Fruit fly (Drosophila melanogaster) ovary, adult (tissue): Measurements from ENCODE around the gene CG43273.

Experiments used
- CG17801 ChIP-seq: fragments of 200-800 bp; optimal IDR thresholded peaks from 2 replicates; lab custom pipeline; 2019; ENCODE audit warnings: missing biosample characterization, mild to moderate bottlenecking, missing genetic modification characterization, moderate library complexity; ENCODE audit not compliant: partially characterized antibody

CG43273 gene

DNA sequence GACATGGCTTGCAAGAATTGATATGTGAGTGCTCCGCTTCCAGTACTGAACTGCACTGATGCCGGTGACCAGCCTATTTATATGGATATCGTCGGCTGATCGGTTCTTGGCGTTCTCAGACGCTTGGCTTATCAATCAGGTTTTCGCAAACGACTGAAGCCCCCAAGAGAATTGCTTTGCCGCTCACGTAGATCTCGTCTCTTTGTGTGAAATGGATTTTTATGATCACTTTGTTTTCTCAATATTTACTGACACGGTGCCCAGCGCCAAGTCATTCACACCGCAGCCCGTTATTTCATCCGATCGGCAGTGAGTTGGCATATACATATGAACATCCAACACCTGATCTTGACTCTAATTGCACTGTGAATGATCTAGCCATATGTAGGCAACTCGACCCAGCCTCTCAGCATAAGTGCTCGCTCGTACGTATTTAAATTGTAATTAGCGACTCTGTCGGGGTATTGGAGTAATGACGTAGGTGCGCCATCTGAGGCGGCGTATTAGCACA, 30.3 kb downstream of the CG43273 start, which contains the start of gene CG13639:
TSS of gene CG13639 (minus strand) at position 51 of the 511 bp plus-strand sequence.
- TF ChIP-seq CG17801 (GFP tag; lab: Kevin White, UChicago) = no peak

DNA sequence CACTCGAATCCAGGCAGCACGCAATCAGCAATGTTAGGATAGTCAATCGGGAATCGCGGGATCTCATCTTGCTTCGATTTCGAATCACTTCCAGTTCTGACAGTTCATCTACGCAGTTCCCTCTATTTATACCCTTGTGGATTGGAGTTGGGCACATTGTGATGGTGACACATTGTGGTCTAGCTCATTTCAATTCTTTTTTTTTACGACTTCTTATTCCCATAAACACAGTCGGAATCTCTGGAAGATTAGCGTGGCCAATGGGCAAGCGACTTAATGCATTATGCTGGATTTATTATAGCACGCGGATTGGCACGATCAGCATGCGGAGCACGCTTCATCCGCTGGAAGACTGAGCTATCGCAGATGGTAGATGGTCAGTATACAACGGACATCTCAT, 32.0 kb downstream of the CG43273 start, which contains the start of gene CG13640:
TSS of gene CG13640 (minus strand) at position 101 of the 400 bp plus-strand sequence.
- TF ChIP-seq CG17801 (GFP tag; lab: Kevin White, UChicago) = no peak

DNA sequence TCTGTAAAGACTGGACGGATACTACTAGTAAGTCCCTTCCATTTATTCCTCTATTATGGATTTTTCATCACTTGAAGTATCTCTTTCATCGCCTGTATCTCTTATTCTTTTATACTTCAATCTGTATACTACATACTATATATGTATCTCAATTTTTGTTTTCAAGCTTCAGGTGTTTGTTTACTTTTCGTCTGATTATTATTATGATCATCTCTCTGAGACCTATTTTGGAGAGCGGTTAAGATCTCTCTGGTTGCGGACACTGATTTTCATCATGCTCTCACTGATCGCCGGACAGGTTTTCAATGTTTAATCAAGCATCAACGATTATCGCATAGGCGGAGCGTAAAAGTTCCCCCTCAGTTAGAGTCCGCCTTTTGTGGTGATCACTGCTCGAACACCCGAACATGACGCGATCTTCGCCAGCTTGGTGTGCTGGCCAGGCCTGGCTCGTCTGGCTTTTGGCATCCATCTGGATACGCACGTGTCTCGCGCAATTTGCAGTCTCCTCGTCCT, 32.5 kb downstream of the CG43273 start, which contains the start of gene CG7016:
TSS of gene CG7016 (plus strand) at position 358 of the 516 bp plus-strand sequence.
- TF ChIP-seq CG17801 (GFP tag; lab: Kevin White, UChicago) = no peak

DNA sequence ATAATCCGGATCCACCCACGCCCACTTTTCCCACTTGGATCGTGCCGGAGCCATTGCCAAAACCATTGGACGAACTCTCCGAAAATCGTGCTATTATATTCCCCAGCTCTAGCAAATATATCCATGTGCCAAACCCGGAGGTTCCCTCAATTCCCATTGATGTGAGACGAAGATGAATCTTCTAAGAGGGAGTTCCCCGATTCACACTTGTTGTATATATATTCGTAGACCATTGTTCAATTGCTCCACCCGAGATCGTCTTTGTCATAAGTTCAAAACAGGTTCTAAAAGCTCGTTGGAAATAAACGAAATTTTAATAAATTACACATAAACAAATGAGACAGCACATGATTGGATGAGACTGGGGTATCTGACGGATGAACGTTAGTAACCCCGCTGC, 33.8 kb downstream of the CG43273 start:
- TF ChIP-seq CG17801 (GFP tag; lab: Kevin White, UChicago) = no peak

DNA sequence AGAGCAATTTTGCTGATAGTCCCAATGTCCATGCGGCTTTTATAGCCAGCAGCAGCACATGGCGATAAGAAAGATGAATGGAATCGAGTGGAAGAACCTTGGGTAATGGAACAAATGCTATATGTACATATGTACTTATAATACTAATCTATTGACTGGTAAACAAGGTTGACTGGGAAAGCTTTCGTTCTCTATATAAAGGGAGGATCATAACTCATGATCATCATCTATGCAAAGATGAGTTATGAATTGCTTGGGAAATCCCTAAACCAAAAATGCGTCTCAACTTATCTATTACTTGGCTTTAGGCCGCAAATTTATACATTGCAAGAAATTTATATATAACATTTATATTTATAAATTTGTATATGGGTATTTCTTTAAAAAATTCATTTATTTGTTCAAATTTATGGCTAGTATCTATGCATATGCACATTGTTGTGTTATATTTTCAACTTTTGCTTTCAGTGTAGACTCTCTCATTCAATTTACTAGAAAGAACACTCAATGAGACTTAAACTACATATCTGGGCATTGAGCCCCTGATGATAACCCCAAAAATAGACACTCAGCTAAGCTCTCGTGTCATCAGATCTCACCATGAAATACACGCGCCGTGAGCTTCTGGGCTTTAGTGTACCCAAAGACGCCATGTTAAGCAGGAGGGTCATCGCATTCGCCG, 34.8 kb downstream of the CG43273 start, which contains the start of the genes Srg1 and Elal:
TSS of gene Srg1 (minus strand) at position 14 of the 682 bp plus-strand sequence.
TSS of gene Elal (plus strand) at position 632 of the 682 bp plus-strand sequence.
- TF ChIP-seq CG17801 (GFP tag; lab: Kevin White, UChicago) = no peak

DNA sequence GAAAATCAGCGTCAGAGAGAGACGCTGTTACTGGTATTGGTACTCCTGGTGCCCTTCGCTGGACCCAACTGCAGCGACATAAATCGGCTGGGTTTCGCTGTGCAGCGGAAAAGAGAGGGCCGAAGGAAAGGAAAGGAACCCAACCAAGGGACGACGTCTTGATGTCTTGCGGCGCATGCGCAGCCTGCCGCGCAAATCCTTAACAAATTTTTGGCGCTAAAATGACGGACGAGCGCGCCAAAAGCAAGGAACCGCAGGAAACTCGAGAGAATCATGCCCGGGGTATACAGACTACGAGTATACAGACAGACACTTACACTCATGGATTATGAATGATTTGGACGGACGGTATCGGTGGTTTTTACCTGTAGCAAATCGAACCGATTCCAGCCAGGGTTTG, 36.9 kb downstream of the CG43273 start:
- no peak for TF ChIP-seq CG17801 (GFP tag; lab: Kevin White, UChicago)

DNA sequence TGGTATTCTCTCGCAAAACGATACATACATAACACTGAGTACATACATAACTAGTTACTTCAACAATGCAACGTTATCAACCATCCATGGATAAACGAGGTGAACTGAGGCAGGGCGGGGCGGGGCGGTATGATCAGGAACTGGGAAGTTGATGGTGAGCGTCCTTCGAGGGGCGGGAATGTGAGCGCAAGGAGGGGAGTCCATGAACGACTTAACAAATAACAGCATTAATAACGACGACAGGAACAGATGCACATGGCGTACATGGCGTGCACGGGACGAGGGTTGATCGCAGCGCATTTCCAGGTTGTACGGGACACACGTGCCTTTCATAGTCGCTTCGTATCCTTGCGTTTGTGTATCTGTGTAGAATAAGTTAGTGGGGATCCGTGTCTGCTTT, 37.9 kb downstream of the CG43273 start:
- no peak for TF ChIP-seq CG17801 (GFP tag; lab: Kevin White, UChicago)

DNA sequence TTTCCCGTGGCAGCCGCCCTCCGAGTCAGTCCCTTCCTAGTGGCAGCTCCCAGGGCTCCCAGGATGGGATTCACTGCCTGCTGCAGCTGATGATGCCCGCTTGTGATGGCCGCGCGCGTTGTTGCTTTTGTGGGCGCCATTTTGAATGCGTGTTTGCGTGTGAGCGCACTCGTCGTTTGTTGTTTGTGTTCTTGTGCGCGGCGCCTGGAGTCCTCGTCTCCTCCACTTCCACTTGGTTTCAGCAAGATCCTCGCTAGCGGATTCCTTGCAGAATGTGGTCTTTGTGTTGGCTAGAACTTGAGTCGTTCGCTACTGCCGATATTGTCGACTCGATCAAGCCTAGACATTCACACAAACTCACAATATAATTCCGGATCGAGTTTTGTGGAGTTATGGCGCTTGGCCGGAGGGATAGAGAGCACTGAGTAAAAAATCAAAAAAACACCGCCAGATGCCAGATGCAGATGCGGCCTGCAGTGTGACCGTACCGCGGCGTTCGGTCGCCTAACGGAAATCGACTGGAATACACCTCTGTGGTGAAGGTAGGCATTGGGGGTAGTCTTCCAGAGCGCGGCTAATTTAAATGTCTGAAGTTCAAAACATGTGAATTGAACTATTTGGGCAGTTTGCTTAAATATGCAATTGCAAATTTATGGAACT, 40.4 kb downstream of the CG43273 start, which contains the start of gene CycB3:
TSS of gene CycB3 (minus strand) at position 428 of the 660 bp plus-strand sequence.
- TF ChIP-seq CG17801 (GFP tag; lab: Kevin White, UChicago) = peak; percentile 14

DNA sequence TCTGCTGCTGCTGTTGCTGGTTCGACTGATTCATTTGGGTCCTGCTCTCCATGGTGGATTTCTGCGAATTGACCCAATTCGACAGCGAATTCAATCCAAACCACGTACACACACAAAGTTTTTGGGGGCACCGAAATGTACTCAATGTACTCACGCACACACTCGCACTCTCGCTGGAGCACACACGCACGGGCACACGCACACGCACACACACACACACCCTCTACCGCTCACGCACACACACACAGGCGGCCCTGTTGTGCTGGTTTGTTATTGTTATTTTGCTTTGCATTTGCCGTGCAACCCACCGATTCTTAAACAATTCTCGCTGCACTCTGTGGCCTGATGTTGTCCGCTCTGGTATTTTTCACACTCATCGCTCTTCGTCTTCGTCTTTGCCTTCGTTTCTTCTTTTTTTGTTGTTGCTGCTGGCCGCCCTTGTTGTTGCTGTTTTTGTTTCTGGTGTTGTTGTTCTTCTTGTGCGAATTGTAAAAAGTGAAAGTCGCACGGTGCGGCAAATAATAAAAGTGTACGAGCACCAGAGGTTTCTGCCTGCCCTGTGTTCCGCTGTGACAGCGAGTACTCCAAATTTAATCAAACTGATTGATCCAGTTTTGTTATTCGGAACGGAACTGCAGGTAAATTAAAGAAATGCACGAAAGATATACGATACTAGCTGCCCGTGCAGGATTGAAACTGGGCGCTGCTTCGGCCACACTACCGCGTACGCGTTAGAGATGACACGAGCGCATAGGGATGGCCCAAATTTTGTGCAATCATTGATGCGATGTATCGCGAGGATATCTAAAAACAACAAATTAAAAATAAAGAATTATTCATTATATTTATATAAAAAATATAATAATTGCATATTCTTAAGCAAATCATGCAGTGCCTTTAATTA, 46.1 kb downstream of the CG43273 start, which contains the start of gene CG3744:
TSS of gene CG3744 (minus strand) at position 716 of the 904 bp plus-strand sequence.
- peak; percentile 70 for TF ChIP-seq CG17801 (GFP tag; lab: Kevin White, UChicago)

DNA sequence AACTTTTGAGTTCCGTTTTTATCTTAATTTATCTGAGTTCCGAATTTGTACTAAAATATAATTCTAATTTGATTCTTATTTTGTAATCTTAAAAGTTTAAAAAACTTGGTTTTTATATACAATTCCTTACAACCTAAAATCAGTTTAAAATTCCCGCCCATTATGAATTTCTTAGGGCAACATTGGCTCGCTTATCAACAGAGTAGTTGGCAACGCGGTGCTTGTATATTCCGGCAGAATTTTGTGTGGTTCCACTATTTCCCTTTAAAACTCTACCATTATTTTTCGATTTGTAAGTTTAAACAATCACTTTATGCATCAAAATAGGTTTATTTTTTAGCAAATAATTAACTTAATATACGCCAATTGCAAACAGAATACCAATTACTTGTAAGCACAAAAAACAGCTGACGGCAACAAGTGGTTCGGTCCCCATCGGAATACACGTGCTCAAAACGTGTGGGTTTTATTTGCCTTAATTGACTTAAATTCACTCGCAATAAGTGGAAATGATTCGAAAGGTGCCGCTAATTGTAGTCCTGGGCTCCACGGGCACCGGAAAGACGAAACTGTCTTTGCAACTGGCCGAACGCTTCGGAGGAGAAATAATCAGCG, 46.8 kb downstream of the CG43273 start, which contains the start of the genes CG11089 and CG31381:
TSS of gene CG11089 (plus strand) at position 203 of the 615 bp plus-strand sequence.
TSS of gene CG31381 (plus strand) at position 203 of the 615 bp plus-strand sequence.
- TF ChIP-seq CG17801 (GFP tag; lab: Kevin White, UChicago) = no peak

DNA sequence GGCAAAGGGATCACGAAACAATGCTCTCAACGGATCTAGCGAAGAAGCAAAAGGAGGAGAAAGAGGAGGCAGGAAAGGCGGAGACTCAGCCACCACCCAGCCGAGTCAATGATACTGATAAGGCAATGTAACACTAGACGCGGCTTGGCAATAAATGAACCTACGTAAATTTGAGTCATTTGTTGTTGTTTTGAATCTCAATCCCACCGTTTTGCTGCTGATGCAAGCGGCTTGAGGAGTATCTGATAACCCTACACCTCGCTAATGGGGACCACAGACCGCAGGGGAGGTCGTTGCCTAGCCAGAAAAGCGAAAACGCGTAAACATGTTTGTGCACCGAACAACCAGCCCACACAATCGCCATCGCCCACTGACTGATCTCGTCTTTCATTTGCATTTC, 48.6 kb downstream of the CG43273 start:
- no peak for TF ChIP-seq CG17801 (GFP tag; lab: Kevin White, UChicago)
